ENCODE assay signal across 1 fruit fly cellular context in genomic region chr3R:31725486-31726227, dm6.
TF ChIP-seq lines count a peak whose summit lies in the region.

No protein-coding gene starts in this region.

TF ChIP-seq in whole organism, embryonic, 481 proteins besides CTCF, POLR2A, EP300 and RAD21 (continued from another document):
- TF ChIP-seq kni (GFP tag; optimal IDR thresholded peaks at IDR 0.05; lab: Kevin White, UChicago) (peak; percentile 67), zfh1 (GFP tag; IDR thresholded peaks at IDR 0.05; lab: Robert Waterston, UW) (no peak; the same call in 2 of the 3 replicates), CG12299 (tag; optimal IDR thresholded peaks at IDR 0.05; lab: Kevin White, UChicago) (no peak), zen2 (GFP tag; IDR thresholded peaks at IDR 0.05; lab: Robert Waterston, UW; ENCODE audit: partially characterized antibody) (no peak), CG18764 (GFP tag; optimal IDR thresholded peaks at IDR 0.05; lab: Kevin White, UChicago) (no peak), Aef1 (GFP tag; IDR thresholded peaks at IDR 0.05; lab: Robert Waterston, UW) (no peak), Vsx1 (GFP tag; optimal IDR thresholded peaks at IDR 0.05; lab: Kevin White, UChicago) (peak; percentile 11), chn (GFP tag; optimal IDR thresholded peaks at IDR 0.05; lab: Kevin White, UChicago) (peak; percentile 64), stwl (tag; optimal IDR thresholded peaks at IDR 0.05; lab: Kevin White, UChicago) (no peak), cas (GFP tag; IDR thresholded peaks at IDR 0.05; lab: Robert Waterston, UW) (no peak), CG7271 (tag; optimal IDR thresholded peaks at IDR 0.05; lab: Kevin White, UChicago) (no peak), CG16813 (GFP tag; IDR thresholded peaks at IDR 0.05; lab: Robert Waterston, UW; ENCODE audit: partially characterized antibody) (peak; percentile 37; the same call in 2 of the 3 replicates), Rx (GFP tag; IDR thresholded peaks at IDR 0.05; lab: Robert Waterston, UW) (no peak), Optix (GFP tag; IDR thresholded peaks at IDR 0.05; lab: Robert Waterston, UW) (no peak), CG8478 (optimal IDR thresholded peaks at IDR 0.05; lab: Kevin White, UChicago) (no peak), Xbp1 (GFP tag; optimal IDR thresholded peaks at IDR 0.05; lab: Kevin White, UChicago) (no peak), HmgZ (tag; optimal IDR thresholded peaks at IDR 0.05; lab: Kevin White, UChicago) (no peak), CG7786 (GFP tag; optimal IDR thresholded peaks at IDR 0.05; lab: Kevin White, UChicago) (no peak), CG1233 (GFP tag; optimal IDR thresholded peaks at IDR 0.05; lab: Kevin White, UChicago) (peak; percentile 5), Bdp1 (GFP tag; optimal IDR thresholded peaks at IDR 0.05; lab: Kevin White, UChicago) (no peak), CG15073 (GFP tag; optimal IDR thresholded peaks at IDR 0.05; lab: Kevin White, UChicago) (no peak), CG6272 (GFP tag; IDR thresholded peaks at IDR 0.05; lab: Robert Waterston, UW) (no peak), Scr (GFP tag; IDR thresholded peaks at IDR 0.05; lab: Robert Waterston, UW; ENCODE audit: partially characterized antibody) (0 out of 2 replicates have a peak, but pooled peaks have one; percentile 15), CG1024 (GFP tag; IDR thresholded peaks at IDR 0.05; lab: Robert Waterston, UW) (no peak), CG11398 (GFP tag; optimal IDR thresholded peaks at IDR 0.05; lab: Kevin White, UChicago) (no peak), peb (GFP tag; IDR thresholded peaks at IDR 0.05; lab: Robert Waterston, UW) (no peak), Side (GFP tag; optimal IDR thresholded peaks at IDR 0.05; lab: Kevin White, UChicago) (no peak), wor (GFP tag; IDR thresholded peaks at IDR 0.05; lab: Robert Waterston, UW) (no peak), CG8290 (GFP tag; optimal IDR thresholded peaks at IDR 0.05; lab: Kevin White, UChicago) (no peak), CG8290 (tag; optimal IDR thresholded peaks at IDR 0.05; lab: Kevin White, UChicago) (peak; percentile 9 to 34), CG18011 (GFP tag; optimal IDR thresholded peaks at IDR 0.05; lab: Kevin White, UChicago) (no peak), slbo (GFP tag; IDR thresholded peaks at IDR 0.05; lab: Robert Waterston, UW) (no peak), CG4404 (GFP tag; IDR thresholded peaks at IDR 0.05; lab: Robert Waterston, UW) (no peak), CG12155 (GFP tag; optimal IDR thresholded peaks at IDR 0.05; lab: Kevin White, UChicago) (peak; percentile 50), schlank (tag; optimal IDR thresholded peaks at IDR 0.05; lab: Kevin White, UChicago) (no peak), Med (GFP tag; lab: Kevin White, UChicago) (peak; percentile 63), CG4707 (GFP tag; optimal IDR thresholded peaks at IDR 0.05; lab: Kevin White, UChicago) (no peak), Hr39 (optimal IDR thresholded peaks at IDR 0.05; lab: Kevin White, UChicago) (no peak), NFAT (GFP tag; IDR thresholded peaks at IDR 0.05; lab: Robert Waterston, UW) (peak; percentile 3; the same call in 1 of the 2 replicates), Chrac-16 (GFP tag; optimal IDR thresholded peaks at IDR 0.05; lab: Kevin White, UChicago) (no peak), run (tag; optimal IDR thresholded peaks at IDR 0.05; lab: Kevin White, UChicago) (no peak), Taf1 (GFP tag; IDR thresholded peaks at IDR 0.05; lab: Robert Waterston, UW) (no peak), CG5953 (GFP tag; IDR thresholded peaks at IDR 0.05; lab: Robert Waterston, UW) (no peak), Ets65A (GFP tag; lab: Kevin White, UChicago) (peak; percentile 36), CG14667 (GFP tag; IDR thresholded peaks at IDR 0.05; lab: Robert Waterston, UW) (no peak), Dip3 (GFP tag; optimal IDR thresholded peaks at IDR 0.05; lab: Kevin White, UChicago) (no peak), CG34376 (GFP tag; optimal IDR thresholded peaks at IDR 0.05; lab: Kevin White, UChicago) (peak; percentile 11), cato (GFP tag; optimal IDR thresholded peaks at IDR 0.05; lab: Kevin White, UChicago; ENCODE audit: borderline replicate concordance) (no peak), jing (GFP tag; optimal IDR thresholded peaks at IDR 0.05; lab: Kevin White, UChicago) (no peak), sisA (GFP tag; IDR thresholded peaks at IDR 0.05; lab: Robert Waterston, UW) (no peak), CG2712 (tag; optimal IDR thresholded peaks at IDR 0.05; lab: Kevin White, UChicago) (peak; percentile 16), Nf-YB (GFP tag; optimal IDR thresholded peaks at IDR 0.05; lab: Kevin White, UChicago) (no peak), PHDP (tag; optimal IDR thresholded peaks at IDR 0.05; lab: Kevin White, UChicago) (no peak), scrt (GFP tag; optimal IDR thresholded peaks at IDR 0.05; lab: Kevin White, UChicago) (no peak), gsb-n (tag; optimal IDR thresholded peaks at IDR 0.05; lab: Kevin White, UChicago) (no peak), CG9215 (GFP tag; IDR thresholded peaks at IDR 0.05; lab: Robert Waterston, UW) (no peak), Doc2 (GFP tag; IDR thresholded peaks at IDR 0.05; lab: Robert Waterston, UW) (no peak), CG1832 (GFP tag; optimal IDR thresholded peaks at IDR 0.05; lab: Kevin White, UChicago) (peak; percentile 76), ewg (GFP tag; optimal IDR thresholded peaks at IDR 0.05; lab: Kevin White, UChicago) (no peak), HLH54F (GFP tag; optimal IDR thresholded peaks at IDR 0.05; lab: Kevin White, UChicago) (no peak), sc (optimal IDR thresholded peaks at IDR 0.05; lab: Kevin White, UChicago) (no peak), sc (GFP tag; optimal IDR thresholded peaks at IDR 0.05; lab: Kevin White, UChicago) (no peak), pita (GFP tag; optimal IDR thresholded peaks at IDR 0.05; lab: Kevin White, UChicago) (no peak), CG17328 (GFP tag; IDR thresholded peaks at IDR 0.05; lab: Robert Waterston, UW) (no peak), aop (GFP tag; IDR thresholded peaks at IDR 0.05; lab: Robert Waterston, UW) (peak; percentile 83; the same call in 1 of the 2 replicates), Ssrp (tag; optimal IDR thresholded peaks at IDR 0.05; lab: Kevin White, UChicago) (no peak), CG17186 (GFP tag; optimal IDR thresholded peaks at IDR 0.05; lab: Kevin White, UChicago) (no peak), CG17802 (tag; optimal IDR thresholded peaks at IDR 0.05; lab: Kevin White, UChicago) (no peak), CG13287 (GFP tag; IDR thresholded peaks at IDR 0.05; lab: Robert Waterston, UW; ENCODE audit: partially characterized antibody) (no peak), ap (GFP tag; IDR thresholded peaks at IDR 0.05; lab: Robert Waterston, UW) (no peak), E2f2 (GFP tag; IDR thresholded peaks at IDR 0.05; lab: Robert Waterston, UW) (peak; percentile 11; the same call in 1 of the 2 replicates), crol (GFP tag; IDR thresholded peaks at IDR 0.05; lab: Robert Waterston, UW) (peak; percentile 71), nom (GFP tag; optimal IDR thresholded peaks at IDR 0.05; lab: Kevin White, UChicago) (peak; percentile 95), tll (GFP tag; optimal IDR thresholded peaks at IDR 0.05; lab: Kevin White, UChicago) (peak in 1 of 2 experiments; percentile 41), CG8281 (tag; optimal IDR thresholded peaks at IDR 0.05; lab: Kevin White, UChicago) (no peak), CG10366 (GFP tag; IDR thresholded peaks at IDR 0.05; lab: Robert Waterston, UW) (no peak), vvl (GFP tag; IDR thresholded peaks at IDR 0.05; lab: Robert Waterston, UW) (no peak), CG9876 (GFP tag; optimal IDR thresholded peaks at IDR 0.05; lab: Kevin White, UChicago) (no peak), CG43689 (GFP tag; IDR thresholded peaks at IDR 0.05; lab: Robert Waterston, UW) (no peak), CG3281 (GFP tag; optimal IDR thresholded peaks at IDR 0.05; lab: Kevin White, UChicago) (no peak), otp (GFP tag; IDR thresholded peaks at IDR 0.05; lab: Robert Waterston, UW) (peak; percentile 16; the same call in 2 of the 3 replicates), sr (GFP tag; IDR thresholded peaks at IDR 0.05; lab: Robert Waterston, UW) (no peak), CG3726 (GFP tag; IDR thresholded peaks at IDR 0.05; lab: Robert Waterston, UW) (no peak), mld (GFP tag; IDR thresholded peaks at IDR 0.05; lab: Robert Waterston, UW; ENCODE audit: partially characterized antibody) (no peak)
